Worm (Caenorhabditis elegans) whole organism, L4 larva: ENCODE results near the gene Y38E10A.34.

Source experiments
- T20F7.1 ChIP-seq: fragments of 200-800 bp; sonication (Bioruptor generic); optimal IDR thresholded peaks from 2 replicates; lab custom pipeline; 2018; ENCODE audit warnings: mild to moderate bottlenecking, missing genetic modification characterization, missing compliant biosample characterization
- ama-1 ChIP-seq: fragments of 150-350 bp; optimal IDR thresholded peaks from 2 replicates; lab custom pipeline; 2014; ENCODE audit warnings: inconsistent platforms, mixed read lengths
- daf-12 ChIP-seq: fragments of 150-350 bp; optimal IDR thresholded peaks from 2 replicates; lab custom pipeline; 2014; ENCODE audit warnings: missing biosample characterization, missing genetic modification reagents, missing genetic modification characterization
- dmd-6 ChIP-seq: fragments of 200-800 bp; sonication (Bioruptor generic); IDR thresholded peaks from 2 replicates; pipeline ENCODE4 v1.3.6; 2022; ENCODE audit warnings: missing genetic modification reagents, missing genetic modification characterization, missing compliant biosample characterization
- dpl-1 ChIP-seq: fragments of 150-350 bp; optimal IDR thresholded peaks from 2 replicates; lab custom pipeline; 2014; ENCODE audit warnings: missing biosample characterization, missing genetic modification reagents, missing genetic modification characterization
- nhr-28 ChIP-seq: fragments of 150-350 bp; optimal IDR thresholded peaks from 2 replicates; lab custom pipeline; 2014; ENCODE audit warnings: missing biosample characterization, missing genetic modification characterization
- php-3 ChIP-seq: fragments of 200-800 bp; sonication (Bioruptor generic); IDR thresholded peaks from 2 replicates; pipeline ENCODE4 v1.3.6; 2022; ENCODE audit warnings: missing genetic modification reagents, missing genetic modification characterization, missing compliant biosample characterization

DNA sequence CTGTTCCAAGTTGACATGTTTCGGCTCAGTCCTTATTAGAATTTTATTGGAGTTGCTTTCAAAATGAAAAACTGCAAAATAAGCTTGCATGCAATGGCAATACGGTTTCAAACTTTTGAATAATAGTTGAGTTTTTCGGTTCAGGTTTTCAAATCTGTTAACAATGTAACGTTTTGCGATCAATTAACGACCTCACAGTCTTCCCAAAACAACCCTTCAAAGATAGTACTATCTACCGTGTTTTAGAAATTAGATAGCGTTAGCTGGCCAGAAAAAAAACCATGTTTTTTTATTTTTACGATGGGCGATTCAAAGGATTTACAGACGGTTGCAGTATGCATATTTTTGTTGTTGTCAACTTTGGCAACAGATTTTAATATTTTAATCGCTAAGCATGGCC, at the start of gene Y38E10A.34:
- no peak for TF ChIP-seq T20F7.1
- TF ChIP-seq daf-12 (tag; lab: Kevin White, UChicago): no peak
- no peak for TF ChIP-seq ama-1 (lab: Kevin White, UChicago)
- TF ChIP-seq dpl-1 (GFP tag; lab: Kevin White, UChicago): no peak
- TF ChIP-seq dmd-6: no peak
- TF ChIP-seq nhr-28: no peak
- no peak for TF ChIP-seq php-3 (GFP tag; lab: Robert Waterston, UW)
